Fruit fly (Drosophila melanogaster) whole organism, embryonic: ENCODE data around the gene Sps2.

Experiments used
- BEAF-32 ChIP-seq: fragments of 200-800 bp; sonication (Bioruptor generic); optimal IDR thresholded peaks from 3 replicates; lab custom pipeline; 2017; ENCODE audit warnings: missing biosample characterization, missing genetic modification characterization, mild to moderate bottlenecking, moderate library complexity, missing genetic modification reagents
- CG10654 ChIP-seq: fragments of 200-800 bp; sonication (Bioruptor generic); optimal IDR thresholded peaks from 2 replicates; lab custom pipeline; 2016; ENCODE audit warnings: missing biosample characterization, missing genetic modification characterization
- CG10979 ChIP-seq: fragments of 200-800 bp; sonication (Bioruptor generic); optimal IDR thresholded peaks from 2 replicates; lab custom pipeline; 2018; ENCODE audit warnings: missing biosample characterization, mild to moderate bottlenecking, missing genetic modification characterization, moderate library complexity
- CG11723 ChIP-seq: fragments of 200-800 bp; sonication (Bioruptor generic); optimal IDR thresholded peaks from 2 replicates; lab custom pipeline; 2017; ENCODE audit warnings: missing biosample characterization, mild to moderate bottlenecking, missing genetic modification characterization
- CG13424 ChIP-seq: fragments of 200-800 bp; sonication (Bioruptor generic); optimal IDR thresholded peaks from 2 replicates; lab custom pipeline; 2019; ENCODE audit warnings: missing biosample characterization, mild to moderate bottlenecking, missing genetic modification characterization, moderate library complexity
- CG14441 ChIP-seq: fragments of 200-800 bp; sonication (Bioruptor generic); IDR thresholded peaks from 2 replicates; pipeline ENCODE4 v1.3.6; 2022; ENCODE audit warnings: missing biosample characterization, missing genetic modification characterization
- CG14710 ChIP-seq: fragments of 200-800 bp; sonication (Bioruptor generic); optimal IDR thresholded peaks from 3 replicates; lab custom pipeline; 2019; ENCODE audit warnings: missing biosample characterization, mild to moderate bottlenecking, missing genetic modification characterization, moderate library complexity
- CG15269 ChIP-seq: fragments of 200-800 bp; sonication (Bioruptor generic); optimal IDR thresholded peaks from 2 replicates; lab custom pipeline; 2018; ENCODE audit warnings: missing biosample characterization, mild to moderate bottlenecking, missing genetic modification characterization, moderate library complexity
- CG15601 ChIP-seq: fragments of 200-800 bp; sonication (Bioruptor generic); optimal IDR thresholded peaks from 3 replicates; lab custom pipeline; 2019; ENCODE audit warnings: missing biosample characterization, mild to moderate bottlenecking, missing genetic modification characterization, moderate library complexity
- CG1603 ChIP-seq: fragments of 200-800 bp; sonication (Bioruptor generic); optimal IDR thresholded peaks from 2 replicates; lab custom pipeline; 2019; ENCODE audit warnings: missing biosample characterization, mild to moderate bottlenecking, missing genetic modification characterization, moderate library complexity
- CG17385 ChIP-seq: fragments of 200-800 bp; sonication (Bioruptor generic); optimal IDR thresholded peaks from 3 replicates; lab custom pipeline; 2018; ENCODE audit warnings: missing biosample characterization, mild to moderate bottlenecking, missing genetic modification characterization
- CG17829 ChIP-seq: fragments of 200-800 bp; optimal IDR thresholded peaks from 2 replicates; lab custom pipeline; 2019; ENCODE audit warnings: missing biosample characterization, mild to moderate bottlenecking, missing genetic modification characterization, moderate library complexity
- CG2116 ChIP-seq: fragments of 200-800 bp; sonication (Bioruptor generic); optimal IDR thresholded peaks from 3 replicates; lab custom pipeline; 2018; ENCODE audit warnings: missing biosample characterization, mild to moderate bottlenecking, missing genetic modification characterization
- CG30020 ChIP-seq: fragments of 200-800 bp; optimal IDR thresholded peaks from 2 replicates; lab custom pipeline; 2019; ENCODE audit warnings: missing biosample characterization, mild to moderate bottlenecking, missing genetic modification characterization, moderate library complexity
- CG32772 ChIP-seq: fragments of 200-800 bp; sonication (Bioruptor generic); IDR thresholded peaks from 2 replicates; pipeline ENCODE4 v1.3.6; 2022; ENCODE audit warnings: missing biosample characterization, missing genetic modification characterization
- CG8290 ChIP-seq, 3 experiments: fragments of 200-800 bp; sonication (Bioruptor generic); optimal IDR thresholded peaks; 2 replicates each; lab custom pipeline; 2016 to 2019; ENCODE audit warnings: missing biosample characterization in 3 of 3, missing genetic modification characterization in 3 of 3, mild to moderate bottlenecking in 2 of 3, moderate library complexity in 1 of 3
- CG9797 ChIP-seq: fragments of 200-800 bp; sonication (Bioruptor generic); optimal IDR thresholded peaks from 3 replicates; lab custom pipeline; 2018; ENCODE audit warnings: missing biosample characterization, mild to moderate bottlenecking, missing genetic modification characterization
- Deaf1 ChIP-seq: fragments of 200-800 bp; optimal IDR thresholded peaks from 3 replicates; lab custom pipeline; 2019; ENCODE audit warnings: missing biosample characterization, mild to moderate bottlenecking, missing genetic modification characterization, moderate library complexity
- Dip2 ChIP-seq: fragments of 200-800 bp; sonication (Bioruptor generic); IDR thresholded peaks from 2 replicates; pipeline ENCODE4 v1.3.6; 2022; ENCODE audit warnings: missing biosample characterization, missing genetic modification characterization
- Dp ChIP-seq: fragments of 200-800 bp; sonication (Bioruptor generic); optimal IDR thresholded peaks from 2 replicates; lab custom pipeline; 2018; ENCODE audit warnings: missing biosample characterization, mild to moderate bottlenecking, missing genetic modification characterization, moderate library complexity
- E2f2 ChIP-seq: fragments of 200-800 bp; sonication (Bioruptor generic); IDR thresholded peaks from 2 replicates; pipeline ENCODE4 v1.3.6; 2022; ENCODE audit warnings: missing biosample characterization, missing genetic modification characterization
- Fer3 ChIP-seq: fragments of 200-800 bp; sonication (Bioruptor generic); optimal IDR thresholded peaks from 2 replicates; lab custom pipeline; 2018; ENCODE audit warnings: missing biosample characterization, mild to moderate bottlenecking, missing genetic modification characterization, moderate library complexity
- Hey ChIP-seq: fragments of 200-800 bp; sonication (Bioruptor generic); optimal IDR thresholded peaks from 3 replicates; lab custom pipeline; 2018; ENCODE audit warnings: missing biosample characterization, mild to moderate bottlenecking, missing genetic modification characterization
- HmgD ChIP-seq: fragments of 200-800 bp; sonication (Bioruptor generic); optimal IDR thresholded peaks from 3 replicates; lab custom pipeline; 2016; ENCODE audit warnings: missing biosample characterization, missing genetic modification characterization
- Lpt ChIP-seq: fragments of >200 bp; optimal IDR thresholded peaks from 2 replicates; lab custom pipeline; 2018; ENCODE audit warnings: missing biosample characterization, missing genetic modification characterization
- MBD-R2 ChIP-seq: fragments of 200-800 bp; sonication (Bioruptor generic); IDR thresholded peaks from 2 replicates; pipeline ENCODE4 v1.3.6; 2022; ENCODE audit warnings: missing biosample characterization, missing genetic modification characterization
- Med ChIP-seq: fragments of 200-800 bp; sonication (Bioruptor generic); peaks from one replicate; lab custom pipeline; 2016; ENCODE audit warnings: missing biosample characterization, missing genetic modification characterization, mild to moderate bottlenecking, inconsistent platforms, moderate library complexity
- Rx ChIP-seq: fragments of 200-800 bp; sonication (Bioruptor generic); IDR thresholded peaks from 2 replicates; pipeline ENCODE4 v1.3.6; 2022; ENCODE audit warnings: missing biosample characterization, missing genetic modification characterization
- Sox102F ChIP-seq: fragments of 200-800 bp; sonication (Bioruptor generic); optimal IDR thresholded peaks from 2 replicates; lab custom pipeline; 2018; ENCODE audit warnings: missing biosample characterization, mild to moderate bottlenecking, missing genetic modification characterization, moderate library complexity
- Sry-δ ChIP-seq: fragments of 200-800 bp; sonication (Bioruptor generic); optimal IDR thresholded peaks from 2 replicates; lab custom pipeline; 2016; ENCODE audit warnings: missing biosample characterization, missing genetic modification characterization
- az2 ChIP-seq: fragments of 200-800 bp; sonication (Bioruptor generic); optimal IDR thresholded peaks from 3 replicates; lab custom pipeline; 2016; ENCODE audit warnings: missing biosample characterization, missing genetic modification characterization
- bcd ChIP-seq: fragments of 200-800 bp; sonication (Bioruptor generic); optimal IDR thresholded peaks from 2 replicates; lab custom pipeline; 2017; ENCODE audit warnings: missing biosample characterization, mild to moderate bottlenecking, missing genetic modification characterization
- da ChIP-seq: fragments of 200-800 bp; sonication (Bioruptor generic); optimal IDR thresholded peaks from 2 replicates; lab custom pipeline; 2016; ENCODE audit warnings: missing biosample characterization, missing genetic modification characterization
- ewg ChIP-seq: fragments of 200-800 bp; sonication (Bioruptor generic); optimal IDR thresholded peaks from 3 replicates; lab custom pipeline; 2017; ENCODE audit warnings: mild to moderate bottlenecking, missing biosample characterization, missing genetic modification reagents, missing genetic modification characterization
- fd96Cb ChIP-seq: fragments of 200-800 bp; sonication (Bioruptor generic); optimal IDR thresholded peaks from 2 replicates; lab custom pipeline; 2018; ENCODE audit warnings: missing biosample characterization, mild to moderate bottlenecking, missing genetic modification characterization, moderate library complexity
- gcm ChIP-seq: fragments of 200-800 bp; sonication (Bioruptor generic); optimal IDR thresholded peaks from 2 replicates; lab custom pipeline; 2019; ENCODE audit warnings: missing biosample characterization, mild to moderate bottlenecking, missing genetic modification characterization, moderate library complexity
- gfzf ChIP-seq: fragments of 200-800 bp; sonication (Bioruptor generic); optimal IDR thresholded peaks from 2 replicates; lab custom pipeline; 2016; ENCODE audit warnings: missing biosample characterization, mild to moderate bottlenecking, missing genetic modification characterization, moderate library complexity
- pfk ChIP-seq: fragments of 200-800 bp; sonication (Bioruptor generic); optimal IDR thresholded peaks from 2 replicates; lab custom pipeline; 2018; ENCODE audit warnings: missing biosample characterization, mild to moderate bottlenecking, missing genetic modification characterization, moderate library complexity
- psq ChIP-seq: fragments of 200-800 bp; sonication (Bioruptor generic); optimal IDR thresholded peaks from 2 replicates; lab custom pipeline; 2017; ENCODE audit warnings: missing biosample characterization, missing genetic modification characterization
- pzg ChIP-seq: fragments of 200-800 bp; sonication (Bioruptor generic); optimal IDR thresholded peaks from 3 replicates; lab custom pipeline; 2018; ENCODE audit warnings: missing biosample characterization, mild to moderate bottlenecking, missing genetic modification characterization, moderate library complexity
- row ChIP-seq: fragments of 200-800 bp; sonication (Bioruptor generic); IDR thresholded peaks from 3 replicates; pipeline ENCODE4 v1.3.6; 2022; ENCODE audit warnings: missing biosample characterization, missing genetic modification characterization
- sens ChIP-seq: fragments of 200-800 bp; sonication (Bioruptor generic); peaks from one replicate; lab custom pipeline; 2016; ENCODE audit warnings: missing biosample characterization, missing genetic modification characterization
- slp2 ChIP-seq: fragments of 200-800 bp; sonication (Bioruptor generic); optimal IDR thresholded peaks from 2 replicates; lab custom pipeline; 2016; ENCODE audit warnings: missing biosample characterization, missing genetic modification characterization
- stwl ChIP-seq: fragments of 200-800 bp; sonication (Bioruptor generic); optimal IDR thresholded peaks from 3 replicates; lab custom pipeline; 2018; ENCODE audit warnings: missing biosample characterization, mild to moderate bottlenecking, missing genetic modification characterization, moderate library complexity
- sug ChIP-seq: fragments of 200-800 bp; optimal IDR thresholded peaks from 2 replicates; lab custom pipeline; 2019; ENCODE audit warnings: missing biosample characterization, mild to moderate bottlenecking, missing genetic modification characterization, moderate library complexity
- tgo ChIP-seq: fragments of 200-800 bp; sonication (Bioruptor generic); IDR thresholded peaks from 3 replicates; pipeline ENCODE4 v1.3.6; 2022; ENCODE audit warnings: missing biosample characterization, missing genetic modification characterization
- trem ChIP-seq: fragments of 200-800 bp; optimal IDR thresholded peaks from 3 replicates; lab custom pipeline; 2019; ENCODE audit warnings: missing biosample characterization, mild to moderate bottlenecking, missing genetic modification characterization, moderate library complexity
- vnd ChIP-seq: fragments of 200-800 bp; sonication (Bioruptor generic); IDR thresholded peaks from 3 replicates; pipeline ENCODE4 v1.3.6; 2022; ENCODE audit warnings: missing biosample characterization, missing genetic modification characterization; ENCODE audit not compliant: partially characterized antibody
- zen2 ChIP-seq: fragments of 200-800 bp; sonication (Bioruptor generic); IDR thresholded peaks from 3 replicates; pipeline ENCODE4 v1.3.6; 2022; ENCODE audit warnings: missing biosample characterization, missing genetic modification characterization; ENCODE audit not compliant: partially characterized antibody

Sps2 gene

DNA sequence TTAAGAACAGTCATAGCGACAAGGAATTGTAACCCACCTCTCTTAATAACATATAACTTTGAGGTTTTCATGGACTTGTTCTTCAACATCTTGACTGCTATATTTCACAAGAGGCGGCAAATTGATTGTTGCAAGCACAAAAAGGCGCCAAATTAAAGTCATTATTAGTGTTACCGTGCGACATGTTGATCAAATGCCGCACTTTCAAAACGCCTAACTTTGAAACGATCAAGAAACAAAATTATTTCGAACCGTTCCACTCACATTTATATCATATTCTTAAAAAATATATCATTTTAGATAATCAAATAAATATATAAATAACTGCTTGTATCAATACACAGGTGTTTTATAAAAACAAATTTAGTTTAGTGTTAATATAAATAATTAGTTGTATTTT is 14.6 kb upstream of the Sps2 start, which contains the start of gene RnrL:
Gene RnrL, minus strand, starts transcription at position 154 of the 400 bp plus-strand sequence.
- TF ChIP-seq row (peak; percentile 39; the same call in 2 of the 3 replicates), Sry-δ (GFP tag; lab: Kevin White, UChicago) (no peak), CG9797 (peak; percentile 59), CG1603 (tag; lab: Kevin White, UChicago) (peak; percentile 95), pzg (GFP tag; lab: Kevin White, UChicago) (peak; percentile 40), CG2116 (GFP tag; lab: Kevin White, UChicago) (peak; percentile 5), CG14710 (tag; lab: Kevin White, UChicago) (peak; percentile 7), tgo (no peak), Dp (GFP tag; lab: Kevin White, UChicago) (peak; percentile 75), Deaf1 (tag; lab: Kevin White, UChicago) (no peak), CG8290 (GFP tag; optimal IDR thresholded peaks at IDR 0.05; lab: Kevin White, UChicago) (peak; percentile 46), CG8290 (tag; optimal IDR thresholded peaks at IDR 0.05; lab: Kevin White, UChicago) (no peak), CG15601 (tag; lab: Kevin White, UChicago) (no peak), pfk (GFP tag; lab: Kevin White, UChicago) (peak; percentile 85), psq (GFP tag; lab: Kevin White, UChicago) (no peak), Rx (no peak), HmgD (no peak), trem (tag; lab: Kevin White, UChicago) (peak; percentile 6), CG30020 (tag; lab: Kevin White, UChicago) (peak; percentile 89), vnd (GFP tag; lab: Robert Waterston, UW) (no peak), CG14441 (no peak), Dip2 (GFP tag; lab: Robert Waterston, UW) (no peak), bcd (no peak), CG11723 (GFP tag; lab: Kevin White, UChicago) (no peak), zen2 (GFP tag; lab: Robert Waterston, UW) (no peak), gfzf (GFP tag; lab: Kevin White, UChicago) (peak; percentile 64), stwl (tag; lab: Kevin White, UChicago) (peak; percentile 48), E2f2 (GFP tag; lab: Robert Waterston, UW) (peak; percentile 80), BEAF-32 (GFP tag; lab: Kevin White, UChicago) (peak; percentile 7), MBD-R2 (GFP tag; lab: Robert Waterston, UW) (peak; percentile 37), CG17385 (no peak), sens (peak; percentile 10), Lpt (no peak)
- TF ChIP-seq, all 482 proteins: peak for 17

DNA sequence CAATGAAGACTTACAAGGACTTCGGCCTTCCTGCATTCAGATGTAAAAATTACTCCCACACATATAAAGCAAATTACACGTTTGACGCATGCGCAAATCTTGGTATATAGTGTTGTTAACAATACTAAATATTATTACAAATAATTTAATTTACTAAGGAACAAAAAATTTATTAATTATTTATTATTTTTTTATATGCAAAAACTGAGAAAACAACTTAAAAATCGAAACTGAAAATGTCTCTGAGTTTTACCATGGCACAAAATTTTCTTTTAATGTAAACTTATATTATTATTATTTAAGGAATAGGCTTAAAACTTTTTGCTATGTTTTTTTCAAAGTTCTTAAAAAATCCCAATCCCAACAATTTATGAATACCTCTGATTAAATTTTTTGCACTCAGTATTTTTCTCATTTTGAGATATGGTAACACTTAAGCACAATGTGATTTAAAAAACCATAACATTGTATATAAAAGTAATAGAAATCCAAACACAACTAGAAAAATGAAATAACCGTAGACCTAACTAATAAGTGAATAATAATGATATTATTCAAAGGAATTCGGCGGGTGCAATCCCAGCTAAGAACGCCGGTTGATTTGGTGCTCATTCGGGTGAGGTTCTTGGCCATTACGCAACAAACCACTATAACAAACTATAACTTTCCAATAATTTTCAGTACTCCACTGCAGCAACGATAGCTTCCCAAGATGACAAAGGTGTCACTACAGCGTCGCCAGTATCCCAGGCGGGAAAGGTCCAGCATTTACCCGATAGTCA is 11.1 kb upstream of the Sps2 start, which contains the start of the genes Schip1 and Cox10:
Gene Schip1, minus strand, starts transcription at position 51 of the 782 bp plus-strand sequence.
Gene Cox10, plus strand, starts transcription at position 406 of the 782 bp plus-strand sequence.
- TF ChIP-seq Sox102F (GFP tag; lab: Kevin White, UChicago) (no peak), Hey (tag; lab: Kevin White, UChicago) (no peak), fd96Cb (tag; lab: Kevin White, UChicago) (no peak), CG13424 (tag; lab: Kevin White, UChicago) (peak; percentile 40), CG30020 (tag; lab: Kevin White, UChicago) (peak; percentile 85), gfzf (GFP tag; lab: Kevin White, UChicago) (peak; percentile 59), Fer3 (tag; lab: Kevin White, UChicago) (no peak), gcm (GFP tag; lab: Kevin White, UChicago) (no peak), slp2 (no peak), CG32772 (GFP tag; lab: Robert Waterston, UW) (no peak), da (GFP tag; lab: Kevin White, UChicago) (no peak), CG15269 (tag; lab: Kevin White, UChicago) (no peak), CG10654 (GFP tag; lab: Kevin White, UChicago) (no peak), az2 (GFP tag; lab: Kevin White, UChicago) (no peak), ewg (peak; percentile 87), CG10979 (tag; lab: Kevin White, UChicago) (peak; percentile 20), CG17829 (peak; percentile 49), sug (tag; lab: Kevin White, UChicago) (peak; percentile 31), Med (no peak)
